Worm (Caenorhabditis elegans): ENCODE results near the gene pix-1.

The pix-1 gene

DNA sequence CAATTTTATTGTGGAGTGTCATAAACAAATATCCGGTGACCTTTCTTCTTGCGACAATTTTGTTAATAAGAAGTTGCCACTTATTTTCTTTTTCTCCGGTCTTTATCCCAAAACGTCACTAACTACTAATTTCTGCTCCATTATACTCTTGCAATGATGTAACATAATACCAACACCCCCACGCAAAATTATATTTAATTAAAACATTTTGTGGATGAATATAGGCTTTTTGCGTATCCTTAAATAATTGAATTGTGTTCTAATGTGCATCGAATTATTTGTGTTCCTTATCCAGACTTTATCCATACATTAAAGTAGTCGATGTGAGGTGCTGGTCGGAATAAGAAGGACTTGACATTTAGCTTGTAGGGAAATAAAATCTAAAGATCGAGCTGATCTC lies 24.2 kb upstream of the pix-1 start:
- TF ChIP-seq ceh-82 (tag; optimal IDR thresholded peaks at IDR 0.05): no peak
- TF ChIP-seq fkh-8 (tag; optimal IDR thresholded peaks at IDR 0.05): no peak
- no peak for TF ChIP-seq dpl-1 (GFP tag; optimal IDR thresholded peaks at IDR 0.05)
- no peak for TF ChIP-seq tbx-2 (tag; optimal IDR thresholded peaks at IDR 0.05)
- no peak for TF ChIP-seq ceh-63 (GFP tag; optimal IDR thresholded peaks at IDR 0.05)
- TF ChIP-seq nhr-19 (GFP tag; conservative IDR thresholded peaks at IDR 0.05): no peak
- TF ChIP-seq pag-3 (tag; optimal IDR thresholded peaks at IDR 0.05; ENCODE audit: borderline replicate concordance, insufficient read depth): no peak
- TF ChIP-seq elt-2 (tag; optimal IDR thresholded peaks at IDR 0.05): no peak
- no peak for TF ChIP-seq lin-39 (tag; optimal IDR thresholded peaks at IDR 0.05)
- no peak for TF ChIP-seq nhr-47 (tag; optimal IDR thresholded peaks at IDR 0.05)
- TF ChIP-seq unc-62 (GFP tag; optimal IDR thresholded peaks at IDR 0.05): no peak
- no peak for TF ChIP-seq C04F5.9 (tag; optimal IDR thresholded peaks at IDR 0.05)
- no peak for TF ChIP-seq ama-1 (optimal IDR thresholded peaks at IDR 0.05)
- TF ChIP-seq nhr-71 (tag; optimal IDR thresholded peaks at IDR 0.05): no peak
- no peak for TF ChIP-seq aly-2 (tag; optimal IDR thresholded peaks at IDR 0.05)
- TF ChIP-seq sptf-1 (tag; optimal IDR thresholded peaks at IDR 0.05): no peak
- no peak for TF ChIP-seq sox-4 (tag; optimal IDR thresholded peaks at IDR 0.05)

DNA sequence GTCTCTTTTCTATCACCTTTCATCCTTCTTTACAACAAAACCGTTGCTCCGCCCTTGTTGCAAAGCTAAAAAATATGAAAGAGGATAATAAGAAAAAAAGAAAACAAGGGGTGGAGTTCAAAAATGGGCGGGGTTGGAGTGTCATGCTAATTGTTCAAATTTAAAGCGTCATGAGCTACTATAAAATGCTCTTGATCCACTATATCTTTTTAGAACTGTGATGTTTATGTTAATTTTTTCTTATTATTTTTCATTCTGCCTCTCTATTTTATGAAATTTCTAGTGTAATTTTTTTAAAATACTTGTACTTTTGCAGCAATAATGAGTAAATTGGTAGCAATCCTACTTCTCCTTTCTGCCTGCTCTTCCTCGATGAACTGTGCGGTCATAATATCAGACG lies 20.5 kb upstream of the pix-1 start, which contains the start of gene K02D3.1:
Gene K02D3.1, plus strand, starts transcription at position 301 of the 400 bp plus-strand sequence.
- TF ChIP-seq ama-1 (optimal IDR thresholded peaks at IDR 0.05) (no peak), alr-1 (tag; optimal IDR thresholded peaks at IDR 0.05; ENCODE audit: borderline replicate concordance) (no peak), hlh-4 (tag; optimal IDR thresholded peaks at IDR 0.05) (no peak), ceh-8 (GFP tag; optimal IDR thresholded peaks at IDR 0.05) (no peak), unc-130 (tag; optimal IDR thresholded peaks at IDR 0.05) (no peak), nhr-84 (tag; optimal IDR thresholded peaks at IDR 0.05) (no peak), xbp-1 (tag; optimal IDR thresholded peaks at IDR 0.05) (no peak), unc-98 (GFP tag; IDR thresholded peaks at IDR 0.05) (no peak), nhr-12 (tag; optimal IDR thresholded peaks at IDR 0.05) (no peak), snpc-4 (tag; optimal IDR thresholded peaks at IDR 0.05) (no peak), ztf-4 (tag; optimal IDR thresholded peaks at IDR 0.05) (no peak), isw-1 (GFP tag; IDR thresholded peaks at IDR 0.05) (no peak), sup-37 (GFP tag; optimal IDR thresholded peaks at IDR 0.05) (no peak), ceh-82 (tag; optimal IDR thresholded peaks at IDR 0.05) (no peak), swsn-7 (tag; optimal IDR thresholded peaks at IDR 0.05) (no peak), F16B12.6 (tag; optimal IDR thresholded peaks at IDR 0.05) (no peak), ceh-90 (tag; optimal IDR thresholded peaks at IDR 0.05) (no peak), mep-1 (tag; optimal IDR thresholded peaks at IDR 0.05) (no peak), lin-35 (GFP tag; optimal IDR thresholded peaks at IDR 0.05) (no peak)

DNA sequence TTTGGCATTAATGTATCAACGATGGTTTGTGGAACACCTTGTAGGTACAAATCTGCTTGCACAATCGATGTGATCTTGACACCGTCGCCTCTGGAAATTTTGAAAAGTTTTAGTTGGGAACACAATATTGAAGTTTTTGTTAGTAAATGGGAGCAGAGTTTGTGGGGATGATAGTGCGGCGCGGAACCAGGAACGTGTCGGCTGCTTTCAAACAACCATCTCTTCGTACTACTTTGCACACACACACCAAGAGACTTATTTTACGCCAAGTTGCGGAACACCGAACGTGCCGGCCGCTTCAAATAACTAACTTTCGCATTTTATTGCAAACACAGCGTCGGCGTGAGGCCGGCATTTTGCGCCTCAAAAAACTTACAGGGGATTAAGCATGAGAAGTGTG lies 18.0 kb upstream of the pix-1 start:
- TF ChIP-seq snpc-4 (tag; optimal IDR thresholded peaks at IDR 0.05) (peak; percentile 45), ztf-11 (tag; optimal IDR thresholded peaks at IDR 0.05) (no peak)

DNA sequence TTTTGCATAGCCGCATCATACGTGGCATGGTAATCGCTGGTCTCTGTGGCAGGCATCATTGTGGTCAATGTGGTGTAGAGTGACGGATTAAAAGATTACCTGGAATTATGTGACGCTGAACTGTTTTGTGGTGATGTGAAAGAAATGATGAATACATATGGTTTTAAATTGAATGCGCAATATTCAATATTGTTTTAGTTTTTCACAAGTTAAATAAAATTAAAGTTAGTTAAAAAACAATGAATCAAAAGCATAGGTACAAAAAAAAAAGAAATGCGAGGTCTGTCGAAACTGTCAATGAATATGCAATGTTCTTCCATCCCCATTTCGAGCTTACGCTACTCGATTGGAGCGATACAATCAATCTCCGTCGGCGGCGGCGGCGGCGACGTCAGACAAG lies 15.2 kb upstream of the pix-1 start, which contains the start of gene K02D3.2:
Gene K02D3.2, minus strand, starts transcription at position 101 of the 400 bp plus-strand sequence.
- TF ChIP-seq efl-1 (optimal IDR thresholded peaks at IDR 0.05) (no peak), efl-1 (GFP tag; optimal IDR thresholded peaks at IDR 0.05 in 1 of 2) (no peak), fkh-4 (tag; optimal IDR thresholded peaks at IDR 0.05; ENCODE audit: borderline replicate concordance) (no peak), snu-23 (GFP tag; optimal IDR thresholded peaks at IDR 0.05) (peak; percentile 29), efl-3 (GFP tag; optimal IDR thresholded peaks at IDR 0.05) (no peak), unc-30 (tag; optimal IDR thresholded peaks at IDR 0.05) (no peak), ets-5 (GFP tag; IDR thresholded peaks at IDR 0.05) (no peak)

Data from whole organism, L1 larva.